Fruit fly (Drosophila melanogaster) whole organism, embryonic: ENCODE data around the gene CG4210.

Experiments
- Awh ChIP-seq: fragments of 200-800 bp; sonication (Bioruptor generic); IDR thresholded peaks from 2 replicates; pipeline ENCODE4, ENCODE4 v1.3.6; 2022; ENCODE audit warnings: missing biosample characterization, missing genetic modification characterization
- Blimp-1 ChIP-seq: fragments of 200-800 bp; sonication (Bioruptor generic); optimal IDR thresholded peaks from 3 replicates; lab custom pipeline; 2018; ENCODE audit warnings: missing biosample characterization, missing genetic modification characterization, mild to moderate bottlenecking, moderate library complexity, missing genetic modification reagents
- CG10543 ChIP-seq: fragments of 200-800 bp; sonication (Bioruptor generic); optimal IDR thresholded peaks from 3 replicates; lab custom pipeline; 2017; ENCODE audit warnings: missing biosample characterization, mild to moderate bottlenecking, missing genetic modification characterization, moderate library complexity
- CG13296 ChIP-seq: fragments of 200-800 bp; sonication (Bioruptor generic); optimal IDR thresholded peaks from 3 replicates; lab custom pipeline; 2018; ENCODE audit warnings: missing biosample characterization, mild to moderate bottlenecking, missing genetic modification characterization
- CG13894 ChIP-seq: fragments of 200-800 bp; sonication (Bioruptor generic); optimal IDR thresholded peaks from 3 replicates; lab custom pipeline; 2018; ENCODE audit warnings: missing biosample characterization, mild to moderate bottlenecking, missing genetic modification characterization, moderate library complexity
- CG14965 ChIP-seq: fragments of 200-800 bp; sonication (Bioruptor generic); optimal IDR thresholded peaks from 2 replicates; lab custom pipeline; 2016; ENCODE audit warnings: missing biosample characterization, missing genetic modification characterization, borderline replicate concordance
- CG1603 ChIP-seq: fragments of 200-800 bp; sonication (Bioruptor generic); optimal IDR thresholded peaks from 2 replicates; lab custom pipeline; 2019; ENCODE audit warnings: missing biosample characterization, mild to moderate bottlenecking, missing genetic modification characterization, moderate library complexity
- CG17328 ChIP-seq: fragments of 200-800 bp; sonication (Bioruptor generic); IDR thresholded peaks from 2 replicates; pipeline ENCODE4 v1.3.6; 2022; ENCODE audit warnings: missing biosample characterization, missing genetic modification characterization
- CG18476 ChIP-seq: fragments of 200-800 bp; sonication (Bioruptor generic); optimal IDR thresholded peaks from 2 replicates; lab custom pipeline; 2016; ENCODE audit warnings: missing biosample characterization, mild to moderate bottlenecking, missing genetic modification characterization
- CG18599 ChIP-seq: fragments of 200-800 bp; sonication (Bioruptor generic); optimal IDR thresholded peaks from 3 replicates; lab custom pipeline; 2017; ENCODE audit warnings: missing biosample characterization, missing genetic modification characterization, mild to moderate bottlenecking, moderate library complexity, missing genetic modification reagents
- CG2678 ChIP-seq: fragments of 200-800 bp; sonication (Bioruptor generic); optimal IDR thresholded peaks from 3 replicates; lab custom pipeline; 2019; ENCODE audit warnings: missing biosample characterization, mild to moderate bottlenecking, missing genetic modification characterization, moderate library complexity
- CG30403 ChIP-seq: fragments of 200-800 bp; sonication (Bioruptor generic); optimal IDR thresholded peaks from 3 replicates; lab custom pipeline; 2016; ENCODE audit warnings: missing biosample characterization, missing genetic modification characterization
- CG3281 ChIP-seq: fragments of 200-800 bp; sonication (Bioruptor generic); optimal IDR thresholded peaks from 3 replicates; lab custom pipeline; 2017; ENCODE audit warnings: missing biosample characterization, mild to moderate bottlenecking, missing genetic modification characterization
- CG4328 ChIP-seq: fragments of 200-800 bp; sonication (Bioruptor generic); optimal IDR thresholded peaks from 3 replicates; lab custom pipeline; 2017; ENCODE audit warnings: missing biosample characterization, missing genetic modification reagents, missing genetic modification characterization
- CG4707 ChIP-seq: fragments of 200-800 bp; sonication (Bioruptor generic); optimal IDR thresholded peaks from 2 replicates; lab custom pipeline; 2018; ENCODE audit warnings: missing biosample characterization, mild to moderate bottlenecking, missing genetic modification characterization, moderate library complexity
- CG6765 ChIP-seq: fragments of 200-800 bp; sonication (Bioruptor generic); optimal IDR thresholded peaks from 3 replicates; lab custom pipeline; 2017; ENCODE audit warnings: missing biosample characterization, mild to moderate bottlenecking, missing genetic modification characterization
- CG7987 ChIP-seq: fragments of 200-800 bp; sonication (Bioruptor generic); optimal IDR thresholded peaks from 2 replicates; lab custom pipeline; 2018; ENCODE audit warnings: missing biosample characterization, mild to moderate bottlenecking, missing genetic modification characterization, moderate library complexity
- CHES-1-like ChIP-seq: fragments of 200-800 bp; sonication (Bioruptor generic); optimal IDR thresholded peaks from 2 replicates; lab custom pipeline; 2016; ENCODE audit warnings: missing biosample characterization, missing genetic modification characterization
- Chrac-16 ChIP-seq: fragments of 200-800 bp; sonication (Bioruptor generic); optimal IDR thresholded peaks from 3 replicates; lab custom pipeline; 2016; ENCODE audit warnings: missing biosample characterization, missing genetic modification characterization
- Eip74EF ChIP-seq, 2 experiments: fragments of 200-800 bp in 1 of 2; fragments of >200 bp in 1 of 2; sonication (Bioruptor generic) in 1 of 2; optimal IDR thresholded peaks; 2 replicates each; lab custom pipeline; 2017 to 2019; ENCODE audit warnings: missing biosample characterization in 2 of 2, missing genetic modification characterization in 2 of 2, mild to moderate bottlenecking in 1 of 2, moderate library complexity in 1 of 2
- Fer1 ChIP-seq: fragments of 200-800 bp; sonication (Bioruptor generic); optimal IDR thresholded peaks from 2 replicates; lab custom pipeline; 2017; ENCODE audit warnings: missing biosample characterization, mild to moderate bottlenecking, missing genetic modification characterization
- HHEX ChIP-seq: fragments of 200-800 bp; sonication (Bioruptor generic); optimal IDR thresholded peaks from 3 replicates; lab custom pipeline; 2017; ENCODE audit warnings: missing biosample characterization, mild to moderate bottlenecking, missing genetic modification characterization, missing genetic modification reagents
- Med ChIP-seq: fragments of 200-800 bp; sonication (Bioruptor generic); peaks from one replicate; lab custom pipeline; 2016; ENCODE audit warnings: missing biosample characterization, missing genetic modification characterization, mild to moderate bottlenecking, inconsistent platforms, moderate library complexity
- Optix ChIP-seq: fragments of 200-800 bp; sonication (Bioruptor generic); IDR thresholded peaks from 3 replicates; pipeline ENCODE4 v1.3.6; 2022; ENCODE audit warnings: missing biosample characterization, missing genetic modification characterization
- PHDP ChIP-seq: fragments of 200-800 bp; sonication (Bioruptor generic); optimal IDR thresholded peaks from 3 replicates; lab custom pipeline; 2018; ENCODE audit warnings: missing biosample characterization, mild to moderate bottlenecking, missing genetic modification characterization, moderate library complexity
- Pdp1 ChIP-seq, 2 experiments: fragments of 200-800 bp; sonication (Bioruptor generic); optimal IDR thresholded peaks; 3 replicates each; lab custom pipeline; 2016; ENCODE audit warnings: missing biosample characterization in 2 of 2, missing genetic modification characterization in 2 of 2, mild to moderate bottlenecking in 1 of 2, moderate library complexity in 1 of 2
- Trl ChIP-seq, 3 experiments: fragments of >200 bp in 2 of 3; fragments of 200-800 bp in 1 of 3; sonication (Bioruptor generic) in 1 of 3; optimal IDR thresholded peaks; 2 replicates in 1 of 3; 3 replicates in 2 of 3; lab custom pipeline; 2016 to 2017; ENCODE audit warnings: missing biosample characterization in 1 of 3, missing genetic modification characterization in 1 of 3
- br ChIP-seq: fragments of >200 bp; optimal IDR thresholded peaks from 2 replicates; lab custom pipeline; 2017
- insv ChIP-seq, 2 experiments: fragments of 200-800 bp; sonication (Bioruptor generic); optimal IDR thresholded peaks; 3 replicates each; lab custom pipeline; 2016 to 2018; ENCODE audit warnings: missing biosample characterization in 2 of 2, missing genetic modification characterization in 2 of 2
- lab ChIP-seq: fragments of 200-800 bp; sonication (Bioruptor generic); optimal IDR thresholded peaks from 3 replicates; lab custom pipeline; 2017; ENCODE audit warnings: missing biosample characterization, missing genetic modification characterization, mild to moderate bottlenecking, moderate library complexity, missing genetic modification reagents
- mirr ChIP-seq: fragments of 200-800 bp; sonication (Bioruptor generic); optimal IDR thresholded peaks from 3 replicates; lab custom pipeline; 2018; ENCODE audit warnings: missing biosample characterization, mild to moderate bottlenecking, missing genetic modification characterization
- sug ChIP-seq: fragments of 200-800 bp; optimal IDR thresholded peaks from 2 replicates; lab custom pipeline; 2019; ENCODE audit warnings: missing biosample characterization, mild to moderate bottlenecking, missing genetic modification characterization, moderate library complexity
- tx ChIP-seq: fragments of 200-800 bp; sonication (Bioruptor generic); optimal IDR thresholded peaks from 2 replicates; lab custom pipeline; 2016; ENCODE audit warnings: missing biosample characterization, missing genetic modification characterization
- usp ChIP-seq: fragments of >200 bp; optimal IDR thresholded peaks from 2 replicates; lab custom pipeline; 2017; ENCODE audit warnings: missing biosample characterization, missing genetic modification characterization
- vvl ChIP-seq: fragments of 200-800 bp; sonication (Bioruptor generic); IDR thresholded peaks from 2 replicates; pipeline ENCODE4 v1.3.6; 2022; ENCODE audit warnings: missing biosample characterization, missing genetic modification characterization

The CG4210 gene

DNA sequence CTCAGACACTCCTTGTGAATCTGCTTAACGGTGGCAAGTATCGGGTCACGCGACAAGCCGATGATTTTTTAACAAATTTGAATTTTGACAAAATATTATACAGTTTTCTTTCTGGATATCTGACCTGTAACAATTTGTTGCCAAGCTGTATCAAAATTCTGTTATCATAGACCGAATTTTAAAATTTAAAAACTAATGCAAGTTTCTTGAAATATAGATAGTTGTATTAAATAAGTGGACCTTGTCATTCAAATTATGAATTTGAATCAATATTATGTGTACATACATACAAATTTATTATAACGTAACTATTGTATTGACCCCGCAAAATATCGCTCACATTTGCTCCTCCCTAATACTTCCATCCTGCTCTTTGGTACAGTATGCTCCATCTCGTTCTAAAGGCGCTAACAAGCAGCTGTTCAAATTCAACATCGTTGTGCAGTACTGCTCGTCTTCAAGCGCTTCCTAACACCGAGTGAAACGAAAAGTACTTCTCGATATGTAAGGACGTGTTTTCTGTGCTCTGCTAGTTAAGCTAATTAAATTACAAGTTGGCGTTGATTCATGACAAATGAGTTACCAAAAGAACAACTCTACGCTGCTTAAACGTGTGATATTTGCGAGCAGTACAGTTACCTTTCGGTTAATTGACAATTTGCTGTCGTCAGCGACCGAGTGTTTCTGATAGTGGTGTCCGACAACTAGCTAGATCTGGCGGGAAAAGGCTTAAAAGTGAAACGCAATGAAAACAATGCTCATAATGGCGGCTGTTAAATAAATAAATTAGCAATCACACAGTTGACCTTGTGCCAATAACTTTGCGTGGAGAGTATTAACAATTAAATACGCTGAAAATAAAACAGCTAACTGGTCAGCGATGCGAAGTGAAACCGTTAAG is 17.4 kb upstream of the CG4210 start, which contains the start of the genes Kpc1 and CG42542 (continued):
- TF ChIP-seq Eip74EF (GFP tag; optimal IDR thresholded peaks at IDR 0.05; lab: Kevin White, UChicago), result no peak
- no peak for TF ChIP-seq PHDP
- no peak for TF ChIP-seq Trl (optimal IDR thresholded peaks at IDR 0.05; lab: Kevin White, UChicago)
- TF ChIP-seq Trl (GFP tag; optimal IDR thresholded peaks at IDR 0.05; lab: Kevin White, UChicago), result peak; percentile 77
- peak; percentile 50 for TF ChIP-seq CG4328 (GFP tag; lab: Kevin White, UChicago)
- TF ChIP-seq CG18599 (GFP tag; lab: Kevin White, UChicago), result peak; percentile 69
- peak; percentile 57; the same call in 1 of the 3 replicates for TF ChIP-seq Optix (GFP tag; lab: Robert Waterston, UW)
- TF ChIP-seq usp (GFP tag; lab: Kevin White, UChicago), result no peak
- TF ChIP-seq vvl (GFP tag; lab: Robert Waterston, UW), result peak; percentile 71
- TF ChIP-seq CHES-1-like (GFP tag; lab: Kevin White, UChicago), result peak; percentile 55
- TF ChIP-seq CG17328 (GFP tag; lab: Robert Waterston, UW), result peak; percentile 19; the same call in 1 of the 2 replicates
- peak; percentile 60 for TF ChIP-seq tx
- TF ChIP-seq CG3281 (GFP tag; lab: Kevin White, UChicago), result peak; percentile 10
- peak; percentile 50 for TF ChIP-seq CG4707 (GFP tag; lab: Kevin White, UChicago)
- TF ChIP-seq CG30403 (GFP tag; lab: Kevin White, UChicago), result peak; percentile 89

DNA sequence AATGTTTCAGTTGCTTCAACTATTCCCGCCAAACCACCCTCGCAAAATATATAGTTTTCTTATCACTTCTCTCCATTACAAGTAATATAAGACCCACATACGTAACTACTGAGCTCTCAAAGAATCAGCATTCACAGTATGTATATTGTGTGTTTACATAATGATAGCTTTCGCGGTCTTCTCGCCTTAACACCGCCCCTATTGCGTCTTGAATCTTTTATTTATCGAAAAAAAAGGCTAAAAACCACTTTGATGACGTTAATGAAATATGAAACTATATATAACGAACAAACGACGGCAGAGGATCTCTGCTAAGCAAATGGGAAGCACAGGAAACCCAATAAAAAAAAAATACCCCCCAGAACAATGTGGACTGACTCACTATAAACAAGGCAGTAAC is 16.4 kb upstream of the CG4210 start:
- no peak for TF ChIP-seq Chrac-16 (GFP tag; lab: Kevin White, UChicago)
- peak; percentile 1 for TF ChIP-seq CG6765
- TF ChIP-seq Fer1 (GFP tag; lab: Kevin White, UChicago), result peak; percentile 18
- no peak for TF ChIP-seq br (lab: Kevin White, UChicago)
- peak; percentile 24 for TF ChIP-seq CG18476 (GFP tag; lab: Kevin White, UChicago)
- TF ChIP-seq CG1603 (tag; lab: Kevin White, UChicago), result no peak
- TF ChIP-seq sug (tag; lab: Kevin White, UChicago), result peak; percentile 24
- TF ChIP-seq Pdp1 (GFP tag; optimal IDR thresholded peaks at IDR 0.05; lab: Kevin White, UChicago), result peak in 1 of 2 experiments; percentile 74
- peak; percentile 25 for TF ChIP-seq CG13894 (tag; lab: Kevin White, UChicago)
- no peak for TF ChIP-seq CG14965
- TF ChIP-seq CG7987 (GFP tag; lab: Kevin White, UChicago), result peak; percentile 6
- peak; percentile 20 for TF ChIP-seq lab (GFP tag; lab: Kevin White, UChicago)
- peak; percentile 26 for TF ChIP-seq mirr (GFP tag; lab: Kevin White, UChicago)
- peak; percentile 20 for TF ChIP-seq CG13296 (GFP tag; lab: Kevin White, UChicago)
- TF ChIP-seq Blimp-1 (GFP tag; lab: Kevin White, UChicago), result no peak
- peak; percentile 39 for TF ChIP-seq CG10543 (GFP tag; lab: Kevin White, UChicago)
- peak; percentile 36; the same call in 1 of the 2 replicates for TF ChIP-seq Awh (GFP tag; lab: Robert Waterston, UW)
- no peak for TF ChIP-seq insv (GFP tag; optimal IDR thresholded peaks at IDR 0.05; lab: Kevin White, UChicago)
- peak; percentile 5 for TF ChIP-seq CG18599 (GFP tag; lab: Kevin White, UChicago)
- TF ChIP-seq HHEX, result peak; percentile 12
- TF ChIP-seq CG2678 (tag; lab: Kevin White, UChicago), result peak; percentile 2
- peak; percentile 10 for TF ChIP-seq Med
